Fruit fly (Drosophila melanogaster) whole organism, embryonic: ENCODE data around the gene CG15012.

Experiments used
- C15 ChIP-seq: fragments of 200-800 bp; sonication (Bioruptor generic); IDR thresholded peaks from 3 replicates; pipeline ENCODE4 v1.3.6; 2022; ENCODE audit warnings: missing biosample characterization, missing genetic modification characterization
- CG10979 ChIP-seq: fragments of 200-800 bp; sonication (Bioruptor generic); optimal IDR thresholded peaks from 2 replicates; lab custom pipeline; 2018; ENCODE audit warnings: missing biosample characterization, mild to moderate bottlenecking, missing genetic modification characterization, moderate library complexity
- CG11504 ChIP-seq: fragments of 200-800 bp; sonication (Bioruptor generic); optimal IDR thresholded peaks from 3 replicates; lab custom pipeline; 2019; ENCODE audit warnings: missing biosample characterization, mild to moderate bottlenecking, missing genetic modification characterization, moderate library complexity
- CG12299 ChIP-seq: fragments of 200-800 bp; sonication (Bioruptor generic); optimal IDR thresholded peaks from 2 replicates; lab custom pipeline; 2018; ENCODE audit warnings: missing biosample characterization, mild to moderate bottlenecking, missing genetic modification characterization
- CG14014 ChIP-seq: fragments of 200-800 bp; sonication (Bioruptor generic); IDR thresholded peaks from 2 replicates; pipeline ENCODE4 v1.3.6; 2022; ENCODE audit warnings: missing biosample characterization, missing genetic modification characterization
- CG14667 ChIP-seq: fragments of 200-800 bp; sonication (Bioruptor generic); IDR thresholded peaks from 2 replicates; pipeline ENCODE4 v1.3.6; 2022; ENCODE audit warnings: missing biosample characterization, missing genetic modification characterization
- CG1603 ChIP-seq: fragments of 200-800 bp; sonication (Bioruptor generic); optimal IDR thresholded peaks from 2 replicates; lab custom pipeline; 2019; ENCODE audit warnings: missing biosample characterization, mild to moderate bottlenecking, missing genetic modification characterization, moderate library complexity
- CG17361 ChIP-seq: fragments of 200-800 bp; sonication (Bioruptor generic); IDR thresholded peaks from 3 replicates; pipeline ENCODE4 v1.3.6; 2022; ENCODE audit warnings: missing biosample characterization, missing genetic modification characterization
- CG17802 ChIP-seq: fragments of 200-800 bp; sonication (Bioruptor generic); optimal IDR thresholded peaks from 2 replicates; lab custom pipeline; 2018; ENCODE audit warnings: missing biosample characterization, mild to moderate bottlenecking, missing genetic modification characterization, moderate library complexity
- CG18262 ChIP-seq: fragments of 200-800 bp; optimal IDR thresholded peaks from 3 replicates; lab custom pipeline; 2019; ENCODE audit warnings: missing biosample characterization, mild to moderate bottlenecking, missing genetic modification characterization, moderate library complexity
- CG2678 ChIP-seq: fragments of 200-800 bp; sonication (Bioruptor generic); optimal IDR thresholded peaks from 3 replicates; lab custom pipeline; 2019; ENCODE audit warnings: missing biosample characterization, mild to moderate bottlenecking, missing genetic modification characterization, moderate library complexity
- CG2712 ChIP-seq: fragments of 200-800 bp; optimal IDR thresholded peaks from 3 replicates; lab custom pipeline; 2019; ENCODE audit warnings: missing biosample characterization, mild to moderate bottlenecking, missing genetic modification characterization, moderate library complexity
- CG31441 ChIP-seq: fragments of 200-800 bp; sonication (Bioruptor generic); IDR thresholded peaks from 2 replicates; pipeline ENCODE4 v1.3.6; 2022; ENCODE audit warnings: missing biosample characterization, missing genetic modification characterization
- CG42726 ChIP-seq: fragments of 200-800 bp; sonication (Bioruptor generic); IDR thresholded peaks from 2 replicates; pipeline ENCODE4 v1.3.6; 2022; ENCODE audit warnings: missing biosample characterization, missing genetic modification characterization; ENCODE audit not compliant: partially characterized antibody
- CG4328 ChIP-seq: fragments of 200-800 bp; sonication (Bioruptor generic); optimal IDR thresholded peaks from 3 replicates; lab custom pipeline; 2017; ENCODE audit warnings: missing biosample characterization, missing genetic modification reagents, missing genetic modification characterization
- CG8359 ChIP-seq: fragments of 200-800 bp; sonication (Bioruptor generic); optimal IDR thresholded peaks from 2 replicates; lab custom pipeline; 2017; ENCODE audit warnings: missing biosample characterization, mild to moderate bottlenecking, missing genetic modification characterization, borderline replicate concordance
- Deaf1 ChIP-seq: fragments of 200-800 bp; optimal IDR thresholded peaks from 3 replicates; lab custom pipeline; 2019; ENCODE audit warnings: missing biosample characterization, mild to moderate bottlenecking, missing genetic modification characterization, moderate library complexity
- Ets65A ChIP-seq: fragments of 200-800 bp; sonication (Bioruptor generic); peaks from one replicate; lab custom pipeline; 2016; ENCODE audit warnings: missing biosample characterization, missing genetic modification characterization
- Fer3 ChIP-seq: fragments of 200-800 bp; sonication (Bioruptor generic); optimal IDR thresholded peaks from 2 replicates; lab custom pipeline; 2018; ENCODE audit warnings: missing biosample characterization, mild to moderate bottlenecking, missing genetic modification characterization, moderate library complexity
- HmgZ ChIP-seq: fragments of 200-800 bp; sonication (Bioruptor generic); optimal IDR thresholded peaks from 2 replicates; lab custom pipeline; 2018; ENCODE audit warnings: missing biosample characterization, mild to moderate bottlenecking, missing genetic modification characterization
- Hsf ChIP-seq: fragments of 200-800 bp; sonication (Bioruptor generic); optimal IDR thresholded peaks from 3 replicates; lab custom pipeline; 2016; ENCODE audit warnings: missing biosample characterization, missing genetic modification characterization
- Max ChIP-seq: fragments of 200-800 bp; sonication (Bioruptor generic); optimal IDR thresholded peaks from 2 replicates; lab custom pipeline; 2016; ENCODE audit warnings: missing biosample characterization, mild to moderate bottlenecking, missing genetic modification characterization
- Neu2 ChIP-seq: fragments of 200-800 bp; sonication (Bioruptor generic); optimal IDR thresholded peaks from 3 replicates; lab custom pipeline; 2016; ENCODE audit warnings: missing biosample characterization, missing genetic modification characterization, borderline replicate concordance
- Nf-YB ChIP-seq: fragments of 200-800 bp; sonication (Bioruptor generic); optimal IDR thresholded peaks from 3 replicates; lab custom pipeline; 2019; ENCODE audit warnings: missing biosample characterization, mild to moderate bottlenecking, missing genetic modification characterization, moderate library complexity
- Sox100B ChIP-seq: fragments of 200-800 bp; sonication (Bioruptor generic); optimal IDR thresholded peaks from 3 replicates; lab custom pipeline; 2018; ENCODE audit warnings: missing biosample characterization, mild to moderate bottlenecking, missing genetic modification characterization
- Sox102F ChIP-seq: fragments of 200-800 bp; sonication (Bioruptor generic); optimal IDR thresholded peaks from 2 replicates; lab custom pipeline; 2018; ENCODE audit warnings: missing biosample characterization, mild to moderate bottlenecking, missing genetic modification characterization, moderate library complexity
- amos ChIP-seq: fragments of 200-800 bp; sonication (Bioruptor generic); IDR thresholded peaks from 2 replicates; pipeline ENCODE4 v1.3.6; 2022; ENCODE audit warnings: missing biosample characterization, missing genetic modification characterization; ENCODE audit not compliant: partially characterized antibody
- bsh ChIP-seq, 2 experiments: fragments of 200-800 bp; sonication (Bioruptor generic); optimal IDR thresholded peaks; 2 replicates each; lab custom pipeline; 2017 to 2018; ENCODE audit warnings: mild to moderate bottlenecking in 2 of 2, missing biosample characterization in 2 of 2, missing genetic modification characterization in 2 of 2, moderate library complexity in 1 of 2
- chif ChIP-seq, 2 experiments: fragments of 200-800 bp; sonication (Bioruptor generic); optimal IDR thresholded peaks; 3 replicates each; lab custom pipeline; 2016; ENCODE audit warnings: missing biosample characterization in 2 of 2, missing genetic modification characterization in 2 of 2
- chn ChIP-seq: fragments of 200-800 bp; sonication (Bioruptor generic); optimal IDR thresholded peaks from 2 replicates; lab custom pipeline; 2016; ENCODE audit warnings: missing biosample characterization, missing genetic modification characterization
- danr ChIP-seq: fragments of 200-800 bp; sonication (Bioruptor generic); IDR thresholded peaks from 2 replicates; pipeline ENCODE4 v1.3.6; 2022; ENCODE audit warnings: missing biosample characterization, missing genetic modification characterization
- esg ChIP-seq: fragments of 200-800 bp; sonication (Bioruptor generic); conservative IDR thresholded peaks from 2 replicates; pipeline ENCODE4 v1.3.6; 2022; ENCODE audit warnings: missing biosample characterization, missing genetic modification characterization
- fd96Cb ChIP-seq: fragments of 200-800 bp; sonication (Bioruptor generic); optimal IDR thresholded peaks from 2 replicates; lab custom pipeline; 2018; ENCODE audit warnings: missing biosample characterization, mild to moderate bottlenecking, missing genetic modification characterization, moderate library complexity
- gce ChIP-seq: fragments of 200-800 bp; sonication (Bioruptor generic); IDR thresholded peaks from 3 replicates; pipeline ENCODE4 v1.3.6; 2022; ENCODE audit warnings: missing biosample characterization, missing genetic modification characterization
- gem ChIP-seq: fragments of 200-800 bp; sonication (Bioruptor generic); optimal IDR thresholded peaks from 2 replicates; lab custom pipeline; 2019; ENCODE audit warnings: missing biosample characterization, mild to moderate bottlenecking, missing genetic modification characterization, moderate library complexity
- gsb-n ChIP-seq: fragments of 200-800 bp; sonication (Bioruptor generic); optimal IDR thresholded peaks from 3 replicates; lab custom pipeline; 2018; ENCODE audit warnings: missing biosample characterization, mild to moderate bottlenecking, missing genetic modification characterization
- hkb ChIP-seq, 2 experiments: fragments of 200-800 bp in 1 of 2; fragments of >200 bp in 1 of 2; sonication (Bioruptor generic) in 1 of 2; IDR thresholded peaks in 1 of 2; optimal IDR thresholded peaks in 1 of 2; 2 replicates each; pipeline versions ENCODE4 v1.3.6 to Lab custom; 2017 to 2022; ENCODE audit warnings: missing biosample characterization in 1 of 2, missing genetic modification characterization in 1 of 2
- lola ChIP-seq, 3 experiments: fragments of >200 bp in 2 of 3; fragments of 200-800 bp in 1 of 3; sonication (Bioruptor generic) in 1 of 3; optimal IDR thresholded peaks; 2 replicates each; lab custom pipeline; 2017 to 2019; ENCODE audit warnings: missing biosample characterization in 3 of 3, missing genetic modification characterization in 3 of 3, mild to moderate bottlenecking in 1 of 3, moderate library complexity in 1 of 3
- lov ChIP-seq, 2 experiments: fragments of 200-800 bp in 1 of 2; fragments of >200 bp in 1 of 2; sonication (Bioruptor generic) in 1 of 2; IDR thresholded peaks in 1 of 2; optimal IDR thresholded peaks in 1 of 2; 2 replicates in 1 of 2; 3 replicates in 1 of 2; pipeline versions ENCODE4 v1.3.6 to Lab custom; 2017 to 2022; ENCODE audit warnings: missing biosample characterization in 1 of 2, missing genetic modification characterization in 1 of 2
- phol ChIP-seq: fragments of 200-800 bp; sonication (Bioruptor generic); optimal IDR thresholded peaks from 3 replicates; lab custom pipeline; 2018; ENCODE audit warnings: missing biosample characterization, mild to moderate bottlenecking, missing genetic modification characterization, moderate library complexity
- pita ChIP-seq: fragments of 200-800 bp; sonication (Bioruptor generic); optimal IDR thresholded peaks from 2 replicates; lab custom pipeline; 2017; ENCODE audit warnings: missing biosample characterization, mild to moderate bottlenecking, missing genetic modification characterization
- row ChIP-seq: fragments of 200-800 bp; sonication (Bioruptor generic); IDR thresholded peaks from 3 replicates; pipeline ENCODE4 v1.3.6; 2022; ENCODE audit warnings: missing biosample characterization, missing genetic modification characterization
- salm ChIP-seq: fragments of 200-800 bp; sonication (Bioruptor generic); optimal IDR thresholded peaks from 2 replicates; lab custom pipeline; 2018; ENCODE audit warnings: missing biosample characterization, mild to moderate bottlenecking, missing genetic modification characterization
- sens ChIP-seq: fragments of 200-800 bp; sonication (Bioruptor generic); peaks from one replicate; lab custom pipeline; 2016; ENCODE audit warnings: missing biosample characterization, missing genetic modification characterization
- sisA ChIP-seq: fragments of 200-800 bp; sonication (Bioruptor generic); IDR thresholded peaks from 2 replicates; pipeline ENCODE4 v1.3.6; 2022; ENCODE audit warnings: missing biosample characterization, missing genetic modification characterization
- vvl ChIP-seq: fragments of 200-800 bp; sonication (Bioruptor generic); IDR thresholded peaks from 2 replicates; pipeline ENCODE4 v1.3.6; 2022; ENCODE audit warnings: missing biosample characterization, missing genetic modification characterization

Gene CG15012

dm6 chr3L:4304244-4304959, 12.4 kb upstream of the CG15012 start (continued):
- TF ChIP-seq gem (tag; lab: Kevin White, UChicago) (peak; percentile 16), CG42726 (GFP tag; lab: Robert Waterston, UW) (no peak), vvl (GFP tag; lab: Robert Waterston, UW) (0 out of 2 replicates have a peak, but pooled peaks have one; percentile 26), CG14014 (GFP tag; lab: Robert Waterston, UW) (no peak), CG1603 (peak; percentile 11), pita (GFP tag; lab: Kevin White, UChicago) (no peak), sisA (GFP tag; lab: Robert Waterston, UW) (0 out of 2 replicates have a peak, but pooled peaks have one; percentile 18), Fer3 (no peak), Max (GFP tag; lab: Kevin White, UChicago) (no peak), gsb-n (tag; lab: Kevin White, UChicago) (no peak), Ets65A (peak; percentile 85), hkb (optimal IDR thresholded peaks at IDR 0.05; lab: Kevin White, UChicago) (no peak), hkb (GFP tag; IDR thresholded peaks at IDR 0.05; lab: Robert Waterston, UW) (no peak), CG2712 (tag; lab: Kevin White, UChicago) (peak; percentile 33), danr (GFP tag; lab: Robert Waterston, UW) (no peak)
- TF ChIP-seq, all 482 proteins: peak for 16

dm6 chr3L:4302088-4302487, 10.0 kb upstream of the CG15012 start:
- TF ChIP-seq gem (tag; lab: Kevin White, UChicago) (peak; percentile 13), Sox102F (GFP tag; lab: Kevin White, UChicago) (peak; percentile 7), gsb-n (tag; lab: Kevin White, UChicago) (peak; percentile 22), chif (GFP tag; optimal IDR thresholded peaks at IDR 0.05; lab: Kevin White, UChicago) (no peak), bsh (GFP tag; optimal IDR thresholded peaks at IDR 0.05; lab: Kevin White, UChicago) (peak in 1 of 2 experiments; percentile 0), CG2678 (peak; percentile 3), phol (tag; lab: Kevin White, UChicago) (peak; percentile 15), gce (GFP tag; lab: Robert Waterston, UW) (no peak), CG31441 (GFP tag; lab: Robert Waterston, UW) (0 out of 2 replicates have a peak, but pooled peaks have one; percentile 10), amos (GFP tag; lab: Robert Waterston, UW) (no peak), Hsf (GFP tag; lab: Kevin White, UChicago) (no peak), Nf-YB (GFP tag; lab: Kevin White, UChicago) (no peak), esg (GFP tag; lab: Robert Waterston, UW) (no peak), CG17361 (GFP tag; lab: Robert Waterston, UW) (peak; percentile 31; the same call in 1 of the 3 replicates), CG14667 (GFP tag; lab: Robert Waterston, UW) (no peak), CG12299 (tag; lab: Kevin White, UChicago) (no peak), CG11504 (peak; percentile 20), CG17802 (no peak), salm (tag; lab: Kevin White, UChicago) (no peak), Deaf1 (tag; lab: Kevin White, UChicago) (no peak), CG10979 (tag; lab: Kevin White, UChicago) (peak; percentile 27), CG18262 (tag; lab: Kevin White, UChicago) (peak; percentile 29), row (GFP tag; lab: Robert Waterston, UW) (0 out of 3 replicates have a peak, but pooled peaks have one; percentile 6), fd96Cb (tag; lab: Kevin White, UChicago) (peak; percentile 1), HmgZ (tag; lab: Kevin White, UChicago) (no peak), C15 (GFP tag; lab: Robert Waterston, UW) (no peak), chn (GFP tag; lab: Kevin White, UChicago) (no peak), sens (GFP tag; lab: Kevin White, UChicago) (peak; percentile 71), CG8359 (no peak), Neu2 (no peak), lola (GFP tag; optimal IDR thresholded peaks at IDR 0.05; lab: Kevin White, UChicago) (peak in 1 of 3 experiments; percentile 8), Sox100B (GFP tag; lab: Kevin White, UChicago) (peak; percentile 4), CG4328 (no peak), lov (optimal IDR thresholded peaks at IDR 0.05; lab: Kevin White, UChicago) (no peak), lov (GFP tag; IDR thresholded peaks at IDR 0.05; lab: Robert Waterston, UW) (no peak)
